Fruit fly (Drosophila melanogaster) whole organism, embryonic: ENCODE results near the gene GILT3.

ENCODE experiments used
- Blimp-1 ChIP-seq: fragments of 200-800 bp; sonication (Bioruptor generic); optimal IDR thresholded peaks from 3 replicates; lab custom pipeline; 2018; ENCODE audit warnings: missing biosample characterization, missing genetic modification characterization, mild to moderate bottlenecking, moderate library complexity, missing genetic modification reagents
- CG10209 ChIP-seq: fragments of 200-800 bp; sonication (Bioruptor generic); optimal IDR thresholded peaks from 3 replicates; lab custom pipeline; 2017; ENCODE audit warnings: missing biosample characterization, mild to moderate bottlenecking, missing genetic modification characterization, missing genetic modification reagents
- CG12769 ChIP-seq: fragments of 200-800 bp; sonication (Bioruptor generic); optimal IDR thresholded peaks from 2 replicates; lab custom pipeline; 2019; ENCODE audit warnings: missing biosample characterization, mild to moderate bottlenecking, missing genetic modification characterization, moderate library complexity
- CG13894 ChIP-seq: fragments of 200-800 bp; sonication (Bioruptor generic); optimal IDR thresholded peaks from 3 replicates; lab custom pipeline; 2018; ENCODE audit warnings: missing biosample characterization, mild to moderate bottlenecking, missing genetic modification characterization, moderate library complexity
- CG2199 ChIP-seq: fragments of 200-800 bp; sonication (Bioruptor generic); IDR thresholded peaks from 3 replicates; pipeline ENCODE4 v1.3.6; 2022; ENCODE audit warnings: missing biosample characterization, missing genetic modification characterization
- CG34224 ChIP-seq: fragments of 200-800 bp; sonication (Bioruptor generic); IDR thresholded peaks from 3 replicates; pipeline ENCODE4 v1.3.6; 2022; ENCODE audit warnings: missing biosample characterization, missing genetic modification characterization; ENCODE audit not compliant: partially characterized antibody
- CG5180 ChIP-seq: fragments of 200-800 bp; sonication (Bioruptor generic); optimal IDR thresholded peaks from 3 replicates; lab custom pipeline; 2017; ENCODE audit warnings: missing biosample characterization, missing genetic modification characterization, mild to moderate bottlenecking, moderate library complexity, missing genetic modification reagents
- CG6254 ChIP-seq: fragments of 200-800 bp; sonication (Bioruptor generic); optimal IDR thresholded peaks from 3 replicates; lab custom pipeline; 2017; ENCODE audit warnings: mild to moderate bottlenecking, missing biosample characterization, missing genetic modification reagents, missing genetic modification characterization
- CG6765 ChIP-seq: fragments of 200-800 bp; sonication (Bioruptor generic); optimal IDR thresholded peaks from 3 replicates; lab custom pipeline; 2017; ENCODE audit warnings: missing biosample characterization, mild to moderate bottlenecking, missing genetic modification characterization
- CG8765 ChIP-seq: fragments of 200-800 bp; sonication (Bioruptor generic); IDR thresholded peaks from 2 replicates; pipeline ENCODE4 v1.3.6; 2022; ENCODE audit warnings: missing biosample characterization, missing genetic modification characterization
- Dll ChIP-seq: fragments of 200-800 bp; sonication (Bioruptor generic); IDR thresholded peaks from 4 replicates; pipeline ENCODE4 v1.3.6; 2022; ENCODE audit warnings: missing biosample characterization, missing genetic modification characterization; ENCODE audit not compliant: partially characterized antibody
- Eip74EF ChIP-seq, 2 experiments: fragments of 200-800 bp in 1 of 2; fragments of >200 bp in 1 of 2; sonication (Bioruptor generic) in 1 of 2; optimal IDR thresholded peaks; 2 replicates each; lab custom pipeline; 2017 to 2019; ENCODE audit warnings: missing biosample characterization in 2 of 2, missing genetic modification characterization in 2 of 2, mild to moderate bottlenecking in 1 of 2, moderate library complexity in 1 of 2
- H15 ChIP-seq: fragments of 200-800 bp; sonication (Bioruptor generic); IDR thresholded peaks from 3 replicates; pipeline ENCODE4 v1.3.6; 2022; ENCODE audit warnings: missing biosample characterization, missing genetic modification characterization
- HHEX ChIP-seq: fragments of 200-800 bp; sonication (Bioruptor generic); optimal IDR thresholded peaks from 3 replicates; lab custom pipeline; 2017; ENCODE audit warnings: missing biosample characterization, mild to moderate bottlenecking, missing genetic modification characterization, missing genetic modification reagents
- Hr51 ChIP-seq, 2 experiments: fragments of 200-800 bp; sonication (Bioruptor generic); optimal IDR thresholded peaks; 2 replicates in 1 of 2; 3 replicates in 1 of 2; lab custom pipeline; 2016 to 2018; ENCODE audit warnings: missing biosample characterization in 2 of 2, missing genetic modification characterization in 2 of 2, mild to moderate bottlenecking in 1 of 2, moderate library complexity in 1 of 2
- Jarid2 ChIP-seq: fragments of 200-800 bp; sonication (Bioruptor generic); optimal IDR thresholded peaks from 3 replicates; lab custom pipeline; 2017; ENCODE audit warnings: mild to moderate bottlenecking, missing biosample characterization, missing genetic modification reagents, missing genetic modification characterization
- Med ChIP-seq: fragments of 200-800 bp; sonication (Bioruptor generic); peaks from one replicate; lab custom pipeline; 2016; ENCODE audit warnings: missing biosample characterization, missing genetic modification characterization, mild to moderate bottlenecking, inconsistent platforms, moderate library complexity
- Nf-YB ChIP-seq: fragments of 200-800 bp; sonication (Bioruptor generic); optimal IDR thresholded peaks from 3 replicates; lab custom pipeline; 2019; ENCODE audit warnings: missing biosample characterization, mild to moderate bottlenecking, missing genetic modification characterization, moderate library complexity
- Side ChIP-seq: fragments of 200-800 bp; sonication (Bioruptor generic); optimal IDR thresholded peaks from 2 replicates; lab custom pipeline; 2016; ENCODE audit warnings: missing biosample characterization, missing genetic modification characterization
- Stat92E ChIP-seq, 3 experiments: fragments of >200 bp in 2 of 3; fragments of 200-800 bp in 1 of 3; sonication (Bioruptor generic) in 1 of 3; optimal IDR thresholded peaks; 2 replicates each; lab custom pipeline; 2017 to 2019; ENCODE audit warnings: missing biosample characterization in 3 of 3, missing genetic modification characterization in 3 of 3, mild to moderate bottlenecking in 1 of 3, moderate library complexity in 1 of 3
- abd-A ChIP-seq: fragments of 200-800 bp; sonication (Bioruptor generic); optimal IDR thresholded peaks from 3 replicates; lab custom pipeline; 2019; ENCODE audit warnings: missing biosample characterization, mild to moderate bottlenecking, missing genetic modification characterization, moderate library complexity
- az2 ChIP-seq: fragments of 200-800 bp; sonication (Bioruptor generic); optimal IDR thresholded peaks from 3 replicates; lab custom pipeline; 2016; ENCODE audit warnings: missing biosample characterization, missing genetic modification characterization
- chinmo ChIP-seq: fragments of 200-800 bp; sonication (Bioruptor generic); IDR thresholded peaks from 4 replicates; pipeline ENCODE4 v1.3.6; 2022; ENCODE audit warnings: missing biosample characterization, missing genetic modification characterization; ENCODE audit not compliant: partially characterized antibody
- chn ChIP-seq: fragments of 200-800 bp; sonication (Bioruptor generic); optimal IDR thresholded peaks from 2 replicates; lab custom pipeline; 2016; ENCODE audit warnings: missing biosample characterization, missing genetic modification characterization
- corto ChIP-seq: fragments of 200-800 bp; sonication (Bioruptor generic); optimal IDR thresholded peaks from 2 replicates; lab custom pipeline; 2016; ENCODE audit warnings: missing biosample characterization, mild to moderate bottlenecking, missing genetic modification characterization, moderate library complexity
- cwo ChIP-seq: fragments of 200-800 bp; sonication (Bioruptor generic); optimal IDR thresholded peaks from 3 replicates; lab custom pipeline; 2017; ENCODE audit warnings: missing biosample characterization, missing genetic modification characterization, mild to moderate bottlenecking, moderate library complexity, missing genetic modification reagents
- dmrt99B ChIP-seq: fragments of 200-800 bp; sonication (Bioruptor generic); optimal IDR thresholded peaks from 2 replicates; lab custom pipeline; 2018; ENCODE audit warnings: missing biosample characterization, mild to moderate bottlenecking, missing genetic modification characterization, moderate library complexity
- fu2 ChIP-seq: fragments of 200-800 bp; sonication (Bioruptor generic); optimal IDR thresholded peaks from 2 replicates; lab custom pipeline; 2016; ENCODE audit warnings: missing biosample characterization, missing genetic modification characterization
- gcm ChIP-seq: fragments of 200-800 bp; sonication (Bioruptor generic); optimal IDR thresholded peaks from 2 replicates; lab custom pipeline; 2019; ENCODE audit warnings: missing biosample characterization, mild to moderate bottlenecking, missing genetic modification characterization, moderate library complexity
- gsb ChIP-seq: fragments of 200-800 bp; sonication (Bioruptor generic); IDR thresholded peaks from 2 replicates; pipeline ENCODE4 v1.3.6; 2022; ENCODE audit warnings: missing biosample characterization, missing genetic modification characterization
- jing ChIP-seq: fragments of 200-800 bp; sonication (Bioruptor generic); optimal IDR thresholded peaks from 2 replicates; lab custom pipeline; 2018; ENCODE audit warnings: missing biosample characterization, mild to moderate bottlenecking, missing genetic modification characterization
- kni ChIP-seq: fragments of 200-800 bp; sonication (Bioruptor generic); optimal IDR thresholded peaks from 3 replicates; lab custom pipeline; 2017; ENCODE audit warnings: mild to moderate bottlenecking, missing biosample characterization, missing genetic modification reagents, missing genetic modification characterization
- nau ChIP-seq: fragments of 200-800 bp; sonication (Bioruptor generic); optimal IDR thresholded peaks from 3 replicates; lab custom pipeline; 2017; ENCODE audit warnings: missing biosample characterization, mild to moderate bottlenecking, missing genetic modification characterization, missing genetic modification reagents
- oc ChIP-seq: fragments of 200-800 bp; sonication (Bioruptor generic); optimal IDR thresholded peaks from 2 replicates; lab custom pipeline; 2018; ENCODE audit warnings: missing biosample characterization, mild to moderate bottlenecking, missing genetic modification characterization, moderate library complexity
- otp ChIP-seq: fragments of 200-800 bp; sonication (Bioruptor generic); IDR thresholded peaks from 3 replicates; pipeline ENCODE4, ENCODE4 v1.3.6; 2022; ENCODE audit warnings: missing biosample characterization, missing genetic modification characterization
- sd ChIP-seq: fragments of 200-800 bp; sonication (Bioruptor generic); optimal IDR thresholded peaks from 3 replicates; lab custom pipeline; 2018; ENCODE audit warnings: missing biosample characterization, mild to moderate bottlenecking, missing genetic modification characterization, moderate library complexity
- sens ChIP-seq: fragments of 200-800 bp; sonication (Bioruptor generic); peaks from one replicate; lab custom pipeline; 2016; ENCODE audit warnings: missing biosample characterization, missing genetic modification characterization
- stc ChIP-seq: fragments of 200-800 bp; sonication (Bioruptor generic); IDR thresholded peaks from 2 replicates; pipeline ENCODE4 v1.3.6; 2022; ENCODE audit warnings: missing biosample characterization, missing genetic modification characterization
- tup ChIP-seq: fragments of 200-800 bp; sonication (Bioruptor generic); optimal IDR thresholded peaks from 2 replicates; lab custom pipeline; 2016; ENCODE audit warnings: missing biosample characterization, mild to moderate bottlenecking, missing genetic modification characterization, moderate library complexity
- unc-4 ChIP-seq: fragments of 200-800 bp; sonication (Bioruptor generic); IDR thresholded peaks from 2 replicates; pipeline ENCODE4 v1.3.6; 2022; ENCODE audit warnings: missing biosample characterization, missing genetic modification characterization; ENCODE audit not compliant: partially characterized antibody
- vvl ChIP-seq: fragments of 200-800 bp; sonication (Bioruptor generic); IDR thresholded peaks from 2 replicates; pipeline ENCODE4 v1.3.6; 2022; ENCODE audit warnings: missing biosample characterization, missing genetic modification characterization

Gene GILT3

dm6 chr3R:23659598-23659997 is 17.6 kb upstream of the GILT3 start (continued):
- TF ChIP-seq stc (no peak), Hr51 (GFP tag; optimal IDR thresholded peaks at IDR 0.05; lab: Kevin White, UChicago) (peak in 1 of 2 experiments; percentile 30), Side (GFP tag; lab: Kevin White, UChicago) (no peak), CG6765 (GFP tag; lab: Kevin White, UChicago) (no peak), az2 (GFP tag; lab: Kevin White, UChicago) (no peak), dmrt99B (tag; lab: Kevin White, UChicago) (peak; percentile 10), chinmo (no peak), nau (no peak), CG8765 (no peak), CG10209 (GFP tag; lab: Kevin White, UChicago) (no peak), Nf-YB (GFP tag; lab: Kevin White, UChicago) (no peak), HHEX (no peak), CG6254 (no peak), Dll (GFP tag; lab: Robert Waterston, UW) (no peak), corto (GFP tag; lab: Kevin White, UChicago) (no peak), fu2 (GFP tag; lab: Kevin White, UChicago) (no peak), chn (GFP tag; lab: Kevin White, UChicago) (no peak), CG5180 (GFP tag; lab: Kevin White, UChicago) (no peak), otp (GFP tag; lab: Robert Waterston, UW) (no peak), gcm (GFP tag; lab: Kevin White, UChicago) (no peak), CG34224 (GFP tag; lab: Robert Waterston, UW) (no peak), H15 (GFP tag; lab: Robert Waterston, UW) (no peak), sens (GFP tag; lab: Kevin White, UChicago) (peak; percentile 63), tup (no peak)

DNA sequence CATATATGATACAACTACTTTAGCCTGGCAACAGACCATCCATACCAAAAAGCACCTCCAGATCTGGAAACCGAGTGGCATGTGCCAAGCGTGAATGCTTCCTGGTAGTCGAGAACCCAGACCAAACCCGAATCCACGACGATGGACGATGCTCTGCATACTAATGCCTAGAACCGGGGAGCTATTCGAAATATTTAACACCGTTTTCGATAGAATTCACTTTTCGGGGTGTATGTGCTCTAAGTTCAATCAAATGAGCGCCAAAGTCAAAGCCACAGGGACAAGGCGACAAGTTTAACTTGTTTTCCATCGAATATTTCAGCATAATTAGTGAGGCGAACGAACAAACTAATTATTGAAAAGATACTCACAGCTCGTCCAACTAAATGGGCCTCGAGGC is 14.4 kb upstream of the GILT3 start:
- peak; percentile 8 for TF ChIP-seq Blimp-1
- peak; percentile 82 for TF ChIP-seq CG12769 (tag; lab: Kevin White, UChicago)
- TF ChIP-seq Jarid2, result no peak
- no peak for TF ChIP-seq jing (GFP tag; lab: Kevin White, UChicago)
- 0 out of 3 replicates have a peak, but pooled peaks have one; percentile 37 for TF ChIP-seq CG2199 (GFP tag; lab: Robert Waterston, UW)
- TF ChIP-seq gsb (GFP tag; lab: Robert Waterston, UW), result no peak
- TF ChIP-seq cwo (GFP tag; lab: Kevin White, UChicago), result peak; percentile 7
- TF ChIP-seq sd (tag; lab: Kevin White, UChicago), result peak; percentile 94
- peak in 1 of 2 experiments; percentile 36 for TF ChIP-seq Eip74EF (GFP tag; optimal IDR thresholded peaks at IDR 0.05; lab: Kevin White, UChicago)
- peak; percentile 82; the same call in 2 of the 4 replicates for TF ChIP-seq chinmo
- TF ChIP-seq Stat92E (GFP tag; optimal IDR thresholded peaks at IDR 0.05; lab: Kevin White, UChicago), result peak in 1 of 3 experiments; percentile 15
- 0 out of 2 replicates have a peak, but pooled peaks have one; percentile 13 for TF ChIP-seq unc-4
- TF ChIP-seq oc (tag; lab: Kevin White, UChicago), result no peak
- TF ChIP-seq Med (GFP tag; lab: Kevin White, UChicago), result peak; percentile 41
- TF ChIP-seq vvl (GFP tag; lab: Robert Waterston, UW), result peak; percentile 57; the same call in 1 of the 2 replicates
- TF ChIP-seq abd-A (tag; lab: Kevin White, UChicago), result peak; percentile 35
- peak; percentile 85 for TF ChIP-seq kni (GFP tag; lab: Kevin White, UChicago)
- peak; percentile 1 for TF ChIP-seq CG13894 (tag; lab: Kevin White, UChicago)
